Worm (Caenorhabditis elegans) whole organism, L3 larva: ENCODE data around the gene K01H12.4.

Experiments
- R02D3.7 ChIP-seq: fragments of 150-350 bp; optimal IDR thresholded peaks from 2 replicates; lab custom pipeline; 2014; ENCODE audit warnings: missing biosample characterization, missing genetic modification characterization
- ZK546.5 ChIP-seq: sonication (generic microtip); optimal IDR thresholded peaks from 2 replicates; lab custom pipeline; 2017; ENCODE audit warnings: missing biosample characterization, missing genetic modification characterization
- aly-2 ChIP-seq: fragments of 150-350 bp; optimal IDR thresholded peaks from 2 replicates; lab custom pipeline; 2014; ENCODE audit warnings: missing biosample characterization, missing genetic modification characterization
- ama-1 ChIP-seq: fragments of 150-350 bp; optimal IDR thresholded peaks from 2 replicates; lab custom pipeline; 2018
- ceh-16 ChIP-seq: sonication (generic microtip); optimal IDR thresholded peaks from 2 replicates; lab custom pipeline; 2017; ENCODE audit warnings: missing biosample characterization, missing genetic modification characterization
- ceh-28 ChIP-seq: fragments of 150-350 bp; optimal IDR thresholded peaks from 2 replicates; lab custom pipeline; 2014; ENCODE audit warnings: missing biosample characterization, missing genetic modification reagents, missing genetic modification characterization
- ceh-82 ChIP-seq: fragments of 150-350 bp; optimal IDR thresholded peaks from 2 replicates; lab custom pipeline; 2014; ENCODE audit warnings: missing biosample characterization, missing genetic modification characterization
- ceh-9 ChIP-seq: sonication (generic microtip); optimal IDR thresholded peaks from 2 replicates; lab custom pipeline; 2018; ENCODE audit warnings: missing biosample characterization, missing genetic modification characterization
- daf-12 ChIP-seq: fragments of 150-350 bp; optimal IDR thresholded peaks from 2 replicates; lab custom pipeline; 2014; ENCODE audit warnings: missing biosample characterization, missing genetic modification reagents, missing genetic modification characterization
- egl-27 ChIP-seq: sonication (generic microtip); optimal IDR thresholded peaks from 4 replicates; lab custom pipeline; 2017; ENCODE audit warnings: missing biosample characterization, missing genetic modification reagents, missing genetic modification characterization
- egl-5 ChIP-seq: fragments of 150-350 bp; optimal IDR thresholded peaks from 2 replicates; lab custom pipeline; 2017; ENCODE audit warnings: missing biosample characterization, missing genetic modification reagents, missing genetic modification characterization, inconsistent platforms
- elt-1 ChIP-seq: fragments of 150-350 bp; optimal IDR thresholded peaks from 2 replicates; lab custom pipeline; 2014; ENCODE audit warnings: missing biosample characterization, missing genetic modification characterization
- elt-2 ChIP-seq: sonication (generic microtip); optimal IDR thresholded peaks from 2 replicates; lab custom pipeline; 2016; ENCODE audit warnings: missing genetic modification reagents, mild to moderate bottlenecking, missing genetic modification characterization, missing compliant biosample characterization
- elt-3 ChIP-seq, 3 experiments: fragments of 150-350 bp in 1 of 3; sonication (generic microtip) in 2 of 3; optimal IDR thresholded peaks; 2 replicates in 2 of 3; 4 replicates in 1 of 3; lab custom pipeline; 2014 to 2017; ENCODE audit warnings: missing biosample characterization in 3 of 3, missing genetic modification characterization in 3 of 3
- eor-1 ChIP-seq, 2 experiments: fragments of 150-350 bp; optimal IDR thresholded peaks; 2 replicates each; lab custom pipeline; 2014 to 2018; ENCODE audit warnings: missing biosample characterization in 2 of 2, missing genetic modification characterization in 2 of 2
- fkh-10 ChIP-seq: sonication (generic microtip); optimal IDR thresholded peaks from 2 replicates; lab custom pipeline; 2017; ENCODE audit warnings: missing biosample characterization, missing genetic modification reagents, missing genetic modification characterization
- fkh-2 ChIP-seq: fragments of 150-350 bp; optimal IDR thresholded peaks from 2 replicates; lab custom pipeline; 2014; ENCODE audit warnings: missing biosample characterization, missing genetic modification reagents, missing genetic modification characterization
- fos-1 ChIP-seq: fragments of 150-350 bp; optimal IDR thresholded peaks from 2 replicates; lab custom pipeline; 2014; ENCODE audit warnings: missing biosample characterization, missing genetic modification characterization
- hmg-11 ChIP-seq: sonication (generic microtip); optimal IDR thresholded peaks from 2 replicates; lab custom pipeline; 2016; ENCODE audit warnings: missing genetic modification characterization, missing compliant biosample characterization
- jun-1 ChIP-seq: fragments of 150-350 bp; optimal IDR thresholded peaks from 2 replicates; lab custom pipeline; 2014; ENCODE audit warnings: missing biosample characterization, missing genetic modification reagents, missing genetic modification characterization
- lin-15B ChIP-seq: fragments of 150-350 bp; optimal IDR thresholded peaks from 2 replicates; lab custom pipeline; 2014; ENCODE audit warnings: missing biosample characterization, missing genetic modification characterization
- lin-39 ChIP-seq: fragments of 150-350 bp; optimal IDR thresholded peaks from 2 replicates; lab custom pipeline; 2018; ENCODE audit warnings: missing biosample characterization, missing genetic modification reagents, missing genetic modification characterization
- lsy-12 ChIP-seq: sonication (generic microtip); optimal IDR thresholded peaks from 2 replicates; lab custom pipeline; 2016; ENCODE audit warnings: mild to moderate bottlenecking, missing genetic modification characterization, missing compliant biosample characterization
- mdl-1 ChIP-seq: fragments of 150-350 bp; optimal IDR thresholded peaks from 2 replicates; lab custom pipeline; 2014; ENCODE audit warnings: missing biosample characterization, missing genetic modification characterization
- mml-1 ChIP-seq: fragments of 150-350 bp; sonication (generic microtip); optimal IDR thresholded peaks from 3 replicates; lab custom pipeline; 2014; ENCODE audit warnings: missing biosample characterization, missing genetic modification characterization
- nfya-1 ChIP-seq: sonication (generic microtip); optimal IDR thresholded peaks from 2 replicates; lab custom pipeline; 2017; ENCODE audit warnings: missing genetic modification characterization, mild to moderate bottlenecking, missing compliant biosample characterization, antibody characterized with exemption, moderate library complexity; ENCODE audit not compliant: insufficient read depth
- nhr-11 ChIP-seq: fragments of 150-350 bp; optimal IDR thresholded peaks from 2 replicates; lab custom pipeline; 2014; ENCODE audit warnings: missing biosample characterization, missing genetic modification characterization
- nhr-12 ChIP-seq: fragments of 150-350 bp; optimal IDR thresholded peaks from 2 replicates; lab custom pipeline; 2014; ENCODE audit warnings: missing biosample characterization, missing genetic modification characterization
- nhr-23 ChIP-seq: fragments of 150-350 bp; optimal IDR thresholded peaks from 2 replicates; lab custom pipeline; 2014; ENCODE audit warnings: missing biosample characterization, missing genetic modification reagents, missing genetic modification characterization
- nhr-237 ChIP-seq: fragments of 150-350 bp; optimal IDR thresholded peaks from 2 replicates; lab custom pipeline; 2014; ENCODE audit warnings: missing biosample characterization, missing genetic modification characterization
- nhr-25 ChIP-seq: sonication (generic microtip); optimal IDR thresholded peaks from 2 replicates; lab custom pipeline; 2017; ENCODE audit warnings: missing biosample characterization, missing genetic modification characterization
- nhr-28 ChIP-seq: fragments of 150-350 bp; optimal IDR thresholded peaks from 2 replicates; lab custom pipeline; 2014; ENCODE audit warnings: missing biosample characterization, missing genetic modification characterization
- nhr-43 ChIP-seq: sonication (generic microtip); optimal IDR thresholded peaks from 2 replicates; lab custom pipeline; 2016; ENCODE audit warnings: mild to moderate bottlenecking, missing genetic modification characterization, missing compliant biosample characterization; ENCODE audit not compliant: poor library complexity, severe bottlenecking
- nhr-67 ChIP-seq: fragments of 150-350 bp; optimal IDR thresholded peaks from 2 replicates; lab custom pipeline; 2014; ENCODE audit warnings: missing biosample characterization, missing genetic modification characterization
- nhr-76 ChIP-seq: fragments of 150-350 bp; sonication (generic microtip); optimal IDR thresholded peaks from 5 replicates; lab custom pipeline; 2014; ENCODE audit warnings: missing biosample characterization, missing genetic modification characterization
- nhr-77 ChIP-seq: fragments of 150-350 bp; optimal IDR thresholded peaks from 2 replicates; lab custom pipeline; 2014; ENCODE audit warnings: missing biosample characterization, missing genetic modification characterization
- pha-4 ChIP-seq: fragments of 150-350 bp; optimal IDR thresholded peaks from 2 replicates; lab custom pipeline; 2014; ENCODE audit warnings: missing biosample characterization, missing genetic modification reagents, missing genetic modification characterization
- pqm-1 ChIP-seq: fragments of 150-350 bp; optimal IDR thresholded peaks from 2 replicates; lab custom pipeline; 2017; ENCODE audit warnings: missing biosample characterization, missing genetic modification characterization, inconsistent platforms
- sea-2 ChIP-seq: fragments of 150-350 bp; sonication (generic microtip); optimal IDR thresholded peaks from 4 replicates; lab custom pipeline; 2014; ENCODE audit warnings: missing biosample characterization, missing genetic modification reagents, missing genetic modification characterization
- skn-1 ChIP-seq: fragments of 150-350 bp; optimal IDR thresholded peaks from 2 replicates; lab custom pipeline; 2014; ENCODE audit warnings: missing biosample characterization, missing genetic modification characterization
- snpc-4 ChIP-seq: fragments of 150-350 bp; optimal IDR thresholded peaks from 2 replicates; lab custom pipeline; 2014; ENCODE audit warnings: missing biosample characterization, missing genetic modification characterization
- tbx-2 ChIP-seq: sonication (generic microtip); optimal IDR thresholded peaks from 2 replicates; lab custom pipeline; 2016; ENCODE audit warnings: mild to moderate bottlenecking, missing genetic modification characterization, missing compliant biosample characterization
- unc-39 ChIP-seq: sonication (generic microtip); optimal IDR thresholded peaks from 4 replicates; lab custom pipeline; 2017; ENCODE audit warnings: missing biosample characterization, missing genetic modification characterization
- unc-62 ChIP-seq: fragments of 150-350 bp; sonication (generic microtip); optimal IDR thresholded peaks from 4 replicates; lab custom pipeline; 2014; ENCODE audit warnings: missing biosample characterization, missing genetic modification reagents, missing genetic modification characterization
- zag-1 ChIP-seq: fragments of 150-350 bp; optimal IDR thresholded peaks from 2 replicates; lab custom pipeline; 2014; ENCODE audit warnings: missing biosample characterization, missing genetic modification characterization
- ztf-11 ChIP-seq: fragments of 150-350 bp; optimal IDR thresholded peaks from 2 replicates; lab custom pipeline; 2014; ENCODE audit warnings: missing biosample characterization, missing genetic modification characterization
- ztf-4 ChIP-seq: fragments of 150-350 bp; optimal IDR thresholded peaks from 2 replicates; lab custom pipeline; 2014; ENCODE audit warnings: missing biosample characterization, missing genetic modification characterization

K01H12.4 gene

ce11 chrIV:9671001-9671652, 41.8 kb upstream of the K01H12.4 start:
- TF ChIP-seq nhr-43 (tag; lab: Kevin White, UChicago), result peak; percentile 11
- no peak for TF ChIP-seq egl-27 (tag; lab: Kevin White, UChicago)
- no peak for TF ChIP-seq fkh-2 (tag; lab: Kevin White, UChicago)
- no peak for TF ChIP-seq hmg-11
- TF ChIP-seq fos-1 (tag; lab: Kevin White, UChicago), result no peak
- no peak for TF ChIP-seq nhr-237 (tag; lab: Kevin White, UChicago)
- no peak for TF ChIP-seq nhr-67
- peak; percentile 76 for TF ChIP-seq pqm-1 (tag; lab: Kevin White, UChicago)
- no peak for TF ChIP-seq nhr-28 (tag; lab: Kevin White, UChicago)
- peak; percentile 97 for TF ChIP-seq pha-4 (tag; lab: Kevin White, UChicago)
- TF ChIP-seq mml-1 (tag; lab: Kevin White, UChicago), result no peak
- no peak for TF ChIP-seq daf-12 (tag; lab: Kevin White, UChicago)
- TF ChIP-seq nhr-12 (tag; lab: Kevin White, UChicago), result no peak
- no peak for TF ChIP-seq lin-15B (tag; lab: Kevin White, UChicago)
- no peak for TF ChIP-seq zag-1 (tag; lab: Kevin White, UChicago)
- no peak for TF ChIP-seq ceh-82 (tag; lab: Kevin White, UChicago)
- TF ChIP-seq ztf-4, result peak; percentile 34
- no peak for TF ChIP-seq sea-2 (GFP tag; lab: Kevin White, UChicago)
- TF ChIP-seq nhr-11 (tag; lab: Kevin White, UChicago), result no peak
- TF ChIP-seq ceh-9, result no peak
- TF ChIP-seq unc-39 (tag; lab: Kevin White, UChicago), result no peak
- TF ChIP-seq nhr-76 (tag; lab: Kevin White, UChicago), result no peak
- TF ChIP-seq nfya-1 (tag; lab: Kevin White, UChicago), result peak; percentile 43
- peak; percentile 41 for TF ChIP-seq ama-1 (lab: Kevin White, UChicago)
- no peak for TF ChIP-seq ceh-16
- TF ChIP-seq mdl-1, result peak; percentile 56
- TF ChIP-seq lin-39 (tag; lab: Kevin White, UChicago), result no peak
- TF ChIP-seq R02D3.7 (tag; lab: Kevin White, UChicago), result no peak
- peak; percentile 62 for TF ChIP-seq jun-1 (tag; lab: Kevin White, UChicago)
- TF ChIP-seq ztf-11, result no peak
- TF ChIP-seq snpc-4, result no peak
- TF ChIP-seq nhr-77, result no peak
- TF ChIP-seq ceh-28, result no peak
- no peak for TF ChIP-seq skn-1
- peak; percentile 34 for TF ChIP-seq nhr-25
- TF ChIP-seq eor-1 (tag; optimal IDR thresholded peaks at IDR 0.05; lab: Kevin White, UChicago), result no peak
- no peak for TF ChIP-seq unc-62 (GFP tag; lab: Kevin White, UChicago)
- no peak for TF ChIP-seq elt-1 (tag; lab: Kevin White, UChicago)
- no peak for TF ChIP-seq aly-2 (tag; lab: Kevin White, UChicago)
- no peak for TF ChIP-seq nhr-23 (tag; lab: Kevin White, UChicago)
- no peak for TF ChIP-seq tbx-2 (tag; lab: Kevin White, UChicago)
- TF ChIP-seq lsy-12 (tag; lab: Kevin White, UChicago), result no peak
- no peak for TF ChIP-seq ZK546.5 (tag; lab: Kevin White, UChicago)
- TF ChIP-seq elt-2, result peak; percentile 73
- no peak for TF ChIP-seq fkh-10
- TF ChIP-seq elt-3 (tag; optimal IDR thresholded peaks at IDR 0.05; lab: Kevin White, UChicago), result no peak
- no peak for TF ChIP-seq egl-5
